Fruit fly (Drosophila melanogaster): ENCODE results near the gene CG12078.
A peak's percentile ranks its signal among the peaks of the same experiment; 100 is the strongest.

The CG12078 gene

dm6 chr3L:3194059-3194458 lies 50.0 kb downstream of the CG12078 start (continued):
- TF ChIP-seq Hr4 (GFP tag; optimal IDR thresholded peaks at IDR 0.05): peak; percentile 96
- TF ChIP-seq CG6792 (GFP tag; optimal IDR thresholded peaks at IDR 0.05): peak; percentile 95
- peak; percentile 98 for TF ChIP-seq achi (GFP tag; optimal IDR thresholded peaks at IDR 0.05)
- TF ChIP-seq Eip93F (GFP tag; optimal IDR thresholded peaks at IDR 0.05): peak; percentile 93
- TF ChIP-seq Ets96B (tag; optimal IDR thresholded peaks at IDR 0.05): peak; percentile 95
- peak; percentile 94 for TF ChIP-seq CG4318 (GFP tag; optimal IDR thresholded peaks at IDR 0.05)
- peak; percentile 92 for TF ChIP-seq Hr39 (GFP tag; optimal IDR thresholded peaks at IDR 0.05)
- peak; percentile 97 for TF ChIP-seq Sox102F (GFP tag; optimal IDR thresholded peaks at IDR 0.05)
- peak; percentile 97 for TF ChIP-seq Met (GFP tag; optimal IDR thresholded peaks at IDR 0.05)
- TF ChIP-seq CG6854 (GFP tag; optimal IDR thresholded peaks at IDR 0.05): peak; percentile 74
- TF ChIP-seq fd59A (GFP tag; optimal IDR thresholded peaks at IDR 0.05): peak; percentile 80
